Fruit fly (Drosophila melanogaster) whole organism, wandering third instar larva: ENCODE data around the gene CG15337.

ENCODE experiments used
- Abd-B ChIP-seq: fragments of >200 bp; optimal IDR thresholded peaks from 2 replicates; lab custom pipeline; 2017; ENCODE audit warnings: missing biosample characterization, missing genetic modification characterization
- Dfd ChIP-seq: fragments of >200 bp; optimal IDR thresholded peaks from 2 replicates; lab custom pipeline; 2017; ENCODE audit warnings: missing biosample characterization, missing genetic modification characterization
- Jra ChIP-seq: sonication (Bioruptor generic); optimal IDR thresholded peaks from 2 replicates; lab custom pipeline; 2016; ENCODE audit warnings: missing biosample characterization, missing genetic modification characterization
- Rel ChIP-seq, 2 experiments: fragments of 200-800 bp; sonication (Bioruptor generic) in 1 of 2; optimal IDR thresholded peaks; 2 replicates in 1 of 2; 3 replicates in 1 of 2; lab custom pipeline; 2016 to 2019; ENCODE audit warnings: mild to moderate bottlenecking in 2 of 2, missing biosample characterization in 2 of 2, missing genetic modification characterization in 2 of 2, moderate library complexity in 1 of 2
- br ChIP-seq: fragments of 200-800 bp; sonication (Bioruptor generic); optimal IDR thresholded peaks from 2 replicates; lab custom pipeline; 2016; ENCODE audit warnings: missing biosample characterization, missing genetic modification characterization
- psq ChIP-seq: fragments of 200-800 bp; sonication (Bioruptor generic); optimal IDR thresholded peaks from 3 replicates; lab custom pipeline; 2017; ENCODE audit warnings: missing biosample characterization, mild to moderate bottlenecking, missing genetic modification characterization, moderate library complexity
- rgr ChIP-seq: fragments of 200-800 bp; sonication (Bioruptor generic); optimal IDR thresholded peaks from 3 replicates; lab custom pipeline; 2016; ENCODE audit warnings: missing biosample characterization, mild to moderate bottlenecking, missing genetic modification characterization
- sage ChIP-seq: fragments of 200-800 bp; sonication (Bioruptor generic); optimal IDR thresholded peaks from 2 replicates; lab custom pipeline; 2016; ENCODE audit warnings: missing biosample characterization, mild to moderate bottlenecking, missing genetic modification characterization

- peak; percentile 67 for TF ChIP-seq psq (GFP tag; lab: Kevin White, UChicago)
- peak; percentile 32 for TF ChIP-seq sage
- no peak for TF ChIP-seq Dfd (GFP tag; lab: Kevin White, UChicago)
- no peak for TF ChIP-seq Rel (GFP tag; optimal IDR thresholded peaks at IDR 0.05; lab: Kevin White, UChicago)
- no peak for TF ChIP-seq Rel (tag; optimal IDR thresholded peaks at IDR 0.05; lab: Kevin White, UChicago)
- TF ChIP-seq Abd-B (GFP tag; lab: Kevin White, UChicago): no peak
- peak; percentile 52 for TF ChIP-seq Jra (GFP tag; lab: Kevin White, UChicago)
- TF ChIP-seq br (GFP tag; lab: Kevin White, UChicago): peak; percentile 60
- peak; percentile 77 for TF ChIP-seq rgr (GFP tag; lab: Kevin White, UChicago)
Measured at dm6 chrX:8131693-8132313, 28.1 kb upstream of the CG15337 start, which contains the start of gene CG10958.
